Fruit fly (Drosophila melanogaster) whole organism, pupa: ENCODE measurements around the gene CG42588.

Source experiments
- CG10348 ChIP-seq: fragments of 200-800 bp; sonication (Bioruptor generic); IDR thresholded peaks from 2 replicates; pipeline ENCODE4 v1.3.6; 2022; ENCODE audit warnings: missing biosample characterization, missing genetic modification characterization
- CG14655 ChIP-seq: fragments of 200-800 bp; sonication (Bioruptor generic); optimal IDR thresholded peaks from 3 replicates; lab custom pipeline; 2017; ENCODE audit warnings: mild to moderate bottlenecking, missing biosample characterization, missing genetic modification reagents, missing genetic modification characterization
- CG15710 ChIP-seq: fragments of 200-800 bp; sonication (Bioruptor generic); optimal IDR thresholded peaks from 2 replicates; lab custom pipeline; 2018; ENCODE audit warnings: missing biosample characterization, mild to moderate bottlenecking, missing genetic modification characterization, moderate library complexity
- CG34367 ChIP-seq: fragments of 200-800 bp; sonication (Bioruptor generic); optimal IDR thresholded peaks from 2 replicates; lab custom pipeline; 2018; ENCODE audit warnings: missing biosample characterization, mild to moderate bottlenecking, missing genetic modification characterization
- CG8159 ChIP-seq: fragments of 200-800 bp; sonication (Bioruptor generic); optimal IDR thresholded peaks from 3 replicates; lab custom pipeline; 2018; ENCODE audit warnings: missing biosample characterization, mild to moderate bottlenecking, missing genetic modification characterization, moderate library complexity
- CG8301 ChIP-seq: fragments of 200-800 bp; sonication (Bioruptor generic); optimal IDR thresholded peaks from 2 replicates; lab custom pipeline; 2018; ENCODE audit warnings: missing biosample characterization, mild to moderate bottlenecking, missing genetic modification characterization
- CG9948 ChIP-seq: fragments of 200-800 bp; sonication (Bioruptor generic); optimal IDR thresholded peaks from 2 replicates; lab custom pipeline; 2018; ENCODE audit warnings: missing biosample characterization, mild to moderate bottlenecking, missing genetic modification characterization, moderate library complexity
- D1 ChIP-seq: fragments of 200-800 bp; sonication (Bioruptor generic); optimal IDR thresholded peaks from 2 replicates; lab custom pipeline; 2018; ENCODE audit warnings: missing biosample characterization, mild to moderate bottlenecking, missing genetic modification characterization, moderate library complexity
- EcR ChIP-seq: fragments of 200-800 bp; sonication (Bioruptor generic); optimal IDR thresholded peaks from 3 replicates; lab custom pipeline; 2019; ENCODE audit warnings: missing biosample characterization, missing genetic modification characterization, mild to moderate bottlenecking, moderate library complexity, missing genetic modification reagents
- Ets98B ChIP-seq: fragments of 200-800 bp; sonication (Bioruptor generic); IDR thresholded peaks from 2 replicates; pipeline ENCODE4 v1.3.6; 2022; ENCODE audit warnings: missing biosample characterization, missing genetic modification characterization
- Snoo ChIP-seq: fragments of 200-800 bp; sonication (Bioruptor generic); optimal IDR thresholded peaks from 3 replicates; lab custom pipeline; 2017; ENCODE audit warnings: missing biosample characterization, mild to moderate bottlenecking, missing genetic modification characterization, inconsistent platforms
- fd96Ca ChIP-seq: fragments of 200-800 bp; sonication (Bioruptor generic); IDR thresholded peaks from 3 replicates; pipeline ENCODE4 v1.3.6; 2022; ENCODE audit warnings: missing biosample characterization, missing genetic modification characterization

DNA sequence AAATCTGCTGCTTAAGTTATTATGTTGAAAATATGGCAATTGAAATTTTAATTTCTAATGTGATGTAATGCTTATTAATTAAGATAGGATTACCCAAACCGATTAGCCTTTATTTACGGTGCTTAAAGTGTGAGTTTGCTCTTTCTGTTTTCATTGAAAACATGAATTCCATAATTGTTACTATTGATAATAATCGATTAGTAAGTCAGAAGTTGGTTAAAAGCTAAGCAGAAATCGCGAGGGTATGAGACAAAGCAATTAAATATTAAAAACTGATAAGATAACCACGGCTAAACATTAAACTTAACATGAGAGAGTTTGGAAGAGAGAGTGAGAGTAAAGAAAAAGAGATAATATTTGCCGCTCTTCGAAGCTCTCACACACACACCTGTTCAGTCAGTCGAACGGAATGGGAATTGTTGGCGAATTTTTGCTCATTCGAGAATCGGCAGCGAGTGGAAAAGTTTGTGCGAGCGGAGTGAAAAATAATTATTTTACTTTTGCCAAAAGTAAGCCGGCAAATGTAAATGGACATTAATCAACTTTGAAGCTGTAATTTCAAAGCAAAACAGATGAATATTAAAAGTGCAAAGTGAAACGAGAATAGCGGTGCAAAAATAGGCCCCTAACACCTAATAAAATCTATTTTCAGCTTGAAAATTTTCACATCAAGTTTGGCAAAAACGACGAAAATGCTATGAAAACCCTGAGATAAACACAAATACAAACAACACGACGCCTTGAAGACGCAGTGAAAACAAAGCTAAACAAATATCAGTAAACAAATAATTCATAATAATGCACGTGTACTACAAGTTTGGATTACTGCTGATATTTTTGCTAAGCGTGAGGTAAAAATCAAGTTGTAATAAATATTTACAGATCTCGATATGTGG, 23.0 kb upstream of the CG42588 start:
- TF ChIP-seq CG14655 (GFP tag; lab: Kevin White, UChicago), result no peak
- no peak for TF ChIP-seq EcR (GFP tag; lab: Kevin White, UChicago)
- TF ChIP-seq CG8159 (tag; lab: Kevin White, UChicago), result no peak
- TF ChIP-seq fd96Ca (GFP tag; lab: Robert Waterston, UW), result no peak
- TF ChIP-seq Ets98B (GFP tag; lab: Robert Waterston, UW), result no peak; the same call in 1 of the 2 replicates
- TF ChIP-seq Snoo (tag; lab: Kevin White, UChicago), result no peak
- no peak for TF ChIP-seq CG15710 (tag; lab: Kevin White, UChicago)
- peak; percentile 43 for TF ChIP-seq D1 (tag; lab: Kevin White, UChicago)
- TF ChIP-seq CG10348 (GFP tag; lab: Robert Waterston, UW), result no peak
- TF ChIP-seq CG34367 (tag; lab: Kevin White, UChicago), result no peak
- no peak for TF ChIP-seq CG9948 (tag; lab: Kevin White, UChicago)
- TF ChIP-seq CG8301 (tag; lab: Kevin White, UChicago), result no peak
